Worm (Caenorhabditis elegans) whole organism, L3 larva: ENCODE data around the gene ints-7.
A peak's percentile ranks its signal among the peaks of the same experiment; 100 is the strongest.

Source experiments
- ZK546.5 ChIP-seq: sonication (generic microtip); optimal IDR thresholded peaks from 2 replicates; lab custom pipeline; 2017; ENCODE audit warnings: missing biosample characterization, missing genetic modification characterization
- aly-2 ChIP-seq: fragments of 150-350 bp; optimal IDR thresholded peaks from 2 replicates; lab custom pipeline; 2014; ENCODE audit warnings: missing biosample characterization, missing genetic modification characterization
- ceh-16 ChIP-seq: sonication (generic microtip); optimal IDR thresholded peaks from 2 replicates; lab custom pipeline; 2017; ENCODE audit warnings: missing biosample characterization, missing genetic modification characterization
- egl-27 ChIP-seq: sonication (generic microtip); optimal IDR thresholded peaks from 4 replicates; lab custom pipeline; 2017; ENCODE audit warnings: missing biosample characterization, missing genetic modification reagents, missing genetic modification characterization
- egl-5 ChIP-seq: fragments of 150-350 bp; optimal IDR thresholded peaks from 2 replicates; lab custom pipeline; 2017; ENCODE audit warnings: missing biosample characterization, missing genetic modification reagents, missing genetic modification characterization, inconsistent platforms
- elt-1 ChIP-seq: fragments of 150-350 bp; optimal IDR thresholded peaks from 2 replicates; lab custom pipeline; 2014; ENCODE audit warnings: missing biosample characterization, missing genetic modification characterization
- elt-2 ChIP-seq: sonication (generic microtip); optimal IDR thresholded peaks from 2 replicates; lab custom pipeline; 2016; ENCODE audit warnings: missing genetic modification reagents, mild to moderate bottlenecking, missing genetic modification characterization, missing compliant biosample characterization
- elt-3 ChIP-seq, 3 experiments: fragments of 150-350 bp in 1 of 3; sonication (generic microtip) in 2 of 3; optimal IDR thresholded peaks; 2 replicates in 2 of 3; 4 replicates in 1 of 3; lab custom pipeline; 2014 to 2017; ENCODE audit warnings: missing biosample characterization in 3 of 3, missing genetic modification characterization in 3 of 3
- eor-1 ChIP-seq, 2 experiments: fragments of 150-350 bp; optimal IDR thresholded peaks; 2 replicates each; lab custom pipeline; 2014 to 2018; ENCODE audit warnings: missing biosample characterization in 2 of 2, missing genetic modification characterization in 2 of 2
- fkh-2 ChIP-seq: fragments of 150-350 bp; optimal IDR thresholded peaks from 2 replicates; lab custom pipeline; 2014; ENCODE audit warnings: missing biosample characterization, missing genetic modification reagents, missing genetic modification characterization
- hmg-11 ChIP-seq: sonication (generic microtip); optimal IDR thresholded peaks from 2 replicates; lab custom pipeline; 2016; ENCODE audit warnings: missing genetic modification characterization, missing compliant biosample characterization
- jun-1 ChIP-seq: fragments of 150-350 bp; optimal IDR thresholded peaks from 2 replicates; lab custom pipeline; 2014; ENCODE audit warnings: missing biosample characterization, missing genetic modification reagents, missing genetic modification characterization
- lin-15B ChIP-seq: fragments of 150-350 bp; optimal IDR thresholded peaks from 2 replicates; lab custom pipeline; 2014; ENCODE audit warnings: missing biosample characterization, missing genetic modification characterization
- lin-39 ChIP-seq: fragments of 150-350 bp; optimal IDR thresholded peaks from 2 replicates; lab custom pipeline; 2018; ENCODE audit warnings: missing biosample characterization, missing genetic modification reagents, missing genetic modification characterization
- mdl-1 ChIP-seq: fragments of 150-350 bp; optimal IDR thresholded peaks from 2 replicates; lab custom pipeline; 2014; ENCODE audit warnings: missing biosample characterization, missing genetic modification characterization
- mml-1 ChIP-seq: fragments of 150-350 bp; sonication (generic microtip); optimal IDR thresholded peaks from 3 replicates; lab custom pipeline; 2014; ENCODE audit warnings: missing biosample characterization, missing genetic modification characterization
- nfya-1 ChIP-seq: sonication (generic microtip); optimal IDR thresholded peaks from 2 replicates; lab custom pipeline; 2017; ENCODE audit warnings: missing genetic modification characterization, mild to moderate bottlenecking, missing compliant biosample characterization, antibody characterized with exemption, moderate library complexity; ENCODE audit not compliant: insufficient read depth
- nhr-12 ChIP-seq: fragments of 150-350 bp; optimal IDR thresholded peaks from 2 replicates; lab custom pipeline; 2014; ENCODE audit warnings: missing biosample characterization, missing genetic modification characterization
- nhr-237 ChIP-seq: fragments of 150-350 bp; optimal IDR thresholded peaks from 2 replicates; lab custom pipeline; 2014; ENCODE audit warnings: missing biosample characterization, missing genetic modification characterization
- nhr-67 ChIP-seq: fragments of 150-350 bp; optimal IDR thresholded peaks from 2 replicates; lab custom pipeline; 2014; ENCODE audit warnings: missing biosample characterization, missing genetic modification characterization
- nhr-76 ChIP-seq: fragments of 150-350 bp; sonication (generic microtip); optimal IDR thresholded peaks from 5 replicates; lab custom pipeline; 2014; ENCODE audit warnings: missing biosample characterization, missing genetic modification characterization
- nhr-77 ChIP-seq: fragments of 150-350 bp; optimal IDR thresholded peaks from 2 replicates; lab custom pipeline; 2014; ENCODE audit warnings: missing biosample characterization, missing genetic modification characterization
- pha-4 ChIP-seq: fragments of 150-350 bp; optimal IDR thresholded peaks from 2 replicates; lab custom pipeline; 2014; ENCODE audit warnings: missing biosample characterization, missing genetic modification reagents, missing genetic modification characterization
- pqm-1 ChIP-seq: fragments of 150-350 bp; optimal IDR thresholded peaks from 2 replicates; lab custom pipeline; 2017; ENCODE audit warnings: missing biosample characterization, missing genetic modification characterization, inconsistent platforms
- snpc-4 ChIP-seq: fragments of 150-350 bp; optimal IDR thresholded peaks from 2 replicates; lab custom pipeline; 2014; ENCODE audit warnings: missing biosample characterization, missing genetic modification characterization
- tbx-2 ChIP-seq: sonication (generic microtip); optimal IDR thresholded peaks from 2 replicates; lab custom pipeline; 2016; ENCODE audit warnings: mild to moderate bottlenecking, missing genetic modification characterization, missing compliant biosample characterization
- unc-39 ChIP-seq: sonication (generic microtip); optimal IDR thresholded peaks from 4 replicates; lab custom pipeline; 2017; ENCODE audit warnings: missing biosample characterization, missing genetic modification characterization
- unc-62 ChIP-seq: fragments of 150-350 bp; sonication (generic microtip); optimal IDR thresholded peaks from 4 replicates; lab custom pipeline; 2014; ENCODE audit warnings: missing biosample characterization, missing genetic modification reagents, missing genetic modification characterization
- zag-1 ChIP-seq: fragments of 150-350 bp; optimal IDR thresholded peaks from 2 replicates; lab custom pipeline; 2014; ENCODE audit warnings: missing biosample characterization, missing genetic modification characterization
- ztf-11 ChIP-seq: fragments of 150-350 bp; optimal IDR thresholded peaks from 2 replicates; lab custom pipeline; 2014; ENCODE audit warnings: missing biosample characterization, missing genetic modification characterization
- ztf-4 ChIP-seq: fragments of 150-350 bp; optimal IDR thresholded peaks from 2 replicates; lab custom pipeline; 2014; ENCODE audit warnings: missing biosample characterization, missing genetic modification characterization

ints-7 gene

ce11 chrII:11568670-11569069 is 14.0 kb upstream of the ints-7 start:
- TF ChIP-seq nhr-76 (no peak), eor-1 (tag; optimal IDR thresholded peaks at IDR 0.05; lab: Kevin White, UChicago) (no peak), zag-1 (tag; lab: Kevin White, UChicago) (no peak), nhr-67 (tag; lab: Kevin White, UChicago) (no peak), fkh-2 (no peak), ZK546.5 (tag; lab: Kevin White, UChicago) (no peak), unc-62 (GFP tag; lab: Kevin White, UChicago) (no peak), unc-39 (tag; lab: Kevin White, UChicago) (no peak)
- TF ChIP-seq, all 47 proteins: peak for 0

- TF ChIP-seq pqm-1 (peak; percentile 33), egl-5 (tag; lab: Kevin White, UChicago) (no peak), ztf-11 (no peak), mml-1 (tag; lab: Kevin White, UChicago) (no peak), unc-62 (GFP tag; lab: Kevin White, UChicago) (no peak), nfya-1 (tag; lab: Kevin White, UChicago) (no peak), mdl-1 (tag; lab: Kevin White, UChicago) (no peak), elt-2 (tag; lab: Kevin White, UChicago) (peak; percentile 52)
Measured at ce11 chrII:11569213-11569868, 13.3 kb upstream of the ints-7 start, which contains the start of the genes F54D5.23 and F54D5.4. Gene F54D5.23 (minus strand): TSS chrII:11569287. Gene F54D5.4 (plus strand): TSS chrII:11569818.

DNA sequence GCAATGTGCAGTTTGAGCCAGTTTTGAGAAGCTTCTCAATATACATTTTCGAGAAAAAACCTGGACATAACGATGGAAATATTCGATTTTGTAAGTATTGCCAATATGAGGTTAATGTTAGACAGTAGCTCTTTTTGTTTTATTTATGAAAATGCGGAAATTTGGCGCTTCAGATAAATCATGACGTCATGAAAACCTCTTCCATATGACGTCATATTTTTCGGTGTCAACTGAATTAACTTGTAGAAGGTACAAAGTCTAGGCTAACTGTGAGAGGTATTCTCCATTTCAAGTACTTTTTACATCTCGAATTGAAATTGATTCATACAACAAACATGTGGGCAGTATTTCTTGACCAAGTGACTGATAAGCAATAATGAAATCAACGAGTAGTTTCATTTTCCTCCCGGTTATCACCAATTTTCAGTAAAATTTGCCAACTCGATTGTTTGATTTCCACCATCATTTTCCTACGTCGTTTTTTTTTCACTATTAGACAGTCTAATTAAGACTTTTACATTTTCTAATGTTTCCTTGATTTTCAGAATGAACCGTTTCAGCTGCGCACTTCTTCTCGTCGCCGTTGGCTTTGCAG is 11.3 kb upstream of the ints-7 start, which contains the start of gene F54D5.3:
Gene F54D5.3, plus strand, starts transcription at position 546 of the 595 bp plus-strand sequence.
- TF ChIP-seq aly-2 (no peak), pqm-1 (peak; percentile 75), nhr-77 (tag; lab: Kevin White, UChicago) (no peak), elt-2 (tag; lab: Kevin White, UChicago) (peak; percentile 69), pha-4 (tag; lab: Kevin White, UChicago) (peak; percentile 19), snpc-4 (tag; lab: Kevin White, UChicago) (no peak)

ce11 chrII:11572944-11573343 is 9.7 kb upstream of the ints-7 start, which contains the start of gene F54D5.2:
Gene F54D5.2 (plus strand): TSS chrII:11573180.
- TF ChIP-seq nhr-77 (tag; lab: Kevin White, UChicago) (no peak), tbx-2 (no peak), nhr-12 (tag; lab: Kevin White, UChicago) (no peak), ceh-16 (no peak), jun-1 (no peak), egl-27 (no peak), mml-1 (tag; lab: Kevin White, UChicago) (no peak), lin-39 (tag; lab: Kevin White, UChicago) (no peak), elt-1 (no peak), nhr-76 (no peak), hmg-11 (tag; lab: Kevin White, UChicago) (no peak), elt-2 (tag; lab: Kevin White, UChicago) (no peak), egl-5 (tag; lab: Kevin White, UChicago) (no peak)

- TF ChIP-seq ceh-16 (no peak), pha-4 (tag; lab: Kevin White, UChicago) (peak; percentile 10), unc-62 (GFP tag; lab: Kevin White, UChicago) (no peak), zag-1 (tag; lab: Kevin White, UChicago) (no peak), unc-39 (tag; lab: Kevin White, UChicago) (no peak), nhr-237 (no peak), lin-15B (tag; lab: Kevin White, UChicago) (no peak), elt-2 (tag; lab: Kevin White, UChicago) (peak; percentile 53), aly-2 (no peak), mdl-1 (tag; lab: Kevin White, UChicago) (no peak), elt-3 (tag; optimal IDR thresholded peaks at IDR 0.05; lab: Kevin White, UChicago) (no peak), hmg-11 (tag; lab: Kevin White, UChicago) (no peak), ztf-4 (tag; lab: Kevin White, UChicago) (no peak), nhr-67 (tag; lab: Kevin White, UChicago) (no peak)
- TF ChIP-seq, all 47 proteins: peak for 2
Measured at ce11 chrII:11577397-11577796, 5.3 kb upstream of the ints-7 start, which contains the start of gene pcs-1. Gene pcs-1 (minus strand): TSS chrII:11577740.
